Fruit fly (Drosophila melanogaster) whole organism, embryonic: Measurements from ENCODE around the gene Fst.

ENCODE experiments used
- ATbp ChIP-seq: fragments of 200-800 bp; sonication (Bioruptor generic); optimal IDR thresholded peaks from 2 replicates; lab custom pipeline; 2017; ENCODE audit warnings: missing biosample characterization, mild to moderate bottlenecking, missing genetic modification characterization, missing genetic modification reagents
- B-H1 ChIP-seq: fragments of 200-800 bp; sonication (Bioruptor generic); IDR thresholded peaks from 3 replicates; pipeline ENCODE4 v1.3.6; 2022; ENCODE audit warnings: missing biosample characterization, missing genetic modification characterization
- BEAF-32 ChIP-seq: fragments of 200-800 bp; sonication (Bioruptor generic); optimal IDR thresholded peaks from 3 replicates; lab custom pipeline; 2017; ENCODE audit warnings: missing biosample characterization, missing genetic modification characterization, mild to moderate bottlenecking, moderate library complexity, missing genetic modification reagents
- C15 ChIP-seq: fragments of 200-800 bp; sonication (Bioruptor generic); IDR thresholded peaks from 3 replicates; pipeline ENCODE4 v1.3.6; 2022; ENCODE audit warnings: missing biosample characterization, missing genetic modification characterization
- CG10267 ChIP-seq: fragments of 200-800 bp; sonication (Bioruptor generic); optimal IDR thresholded peaks from 2 replicates; lab custom pipeline; 2018; ENCODE audit warnings: missing biosample characterization, mild to moderate bottlenecking, missing genetic modification characterization, moderate library complexity
- CG11723 ChIP-seq: fragments of 200-800 bp; sonication (Bioruptor generic); optimal IDR thresholded peaks from 2 replicates; lab custom pipeline; 2017; ENCODE audit warnings: missing biosample characterization, mild to moderate bottlenecking, missing genetic modification characterization
- CG13287 ChIP-seq: fragments of 200-800 bp; sonication (Bioruptor generic); IDR thresholded peaks from 2 replicates; pipeline ENCODE4 v1.3.6; 2022; ENCODE audit warnings: missing biosample characterization, missing genetic modification characterization; ENCODE audit not compliant: partially characterized antibody
- CG13296 ChIP-seq: fragments of 200-800 bp; sonication (Bioruptor generic); optimal IDR thresholded peaks from 3 replicates; lab custom pipeline; 2018; ENCODE audit warnings: missing biosample characterization, mild to moderate bottlenecking, missing genetic modification characterization
- CG13424 ChIP-seq: fragments of 200-800 bp; sonication (Bioruptor generic); optimal IDR thresholded peaks from 2 replicates; lab custom pipeline; 2019; ENCODE audit warnings: missing biosample characterization, mild to moderate bottlenecking, missing genetic modification characterization, moderate library complexity
- CG14710 ChIP-seq: fragments of 200-800 bp; sonication (Bioruptor generic); optimal IDR thresholded peaks from 3 replicates; lab custom pipeline; 2019; ENCODE audit warnings: missing biosample characterization, mild to moderate bottlenecking, missing genetic modification characterization, moderate library complexity
- CG1603 ChIP-seq: fragments of 200-800 bp; sonication (Bioruptor generic); optimal IDR thresholded peaks from 2 replicates; lab custom pipeline; 2019; ENCODE audit warnings: missing biosample characterization, mild to moderate bottlenecking, missing genetic modification characterization, moderate library complexity
- CG2116 ChIP-seq: fragments of 200-800 bp; sonication (Bioruptor generic); optimal IDR thresholded peaks from 3 replicates; lab custom pipeline; 2018; ENCODE audit warnings: missing biosample characterization, mild to moderate bottlenecking, missing genetic modification characterization
- CG34376 ChIP-seq: fragments of 200-800 bp; sonication (Bioruptor generic); optimal IDR thresholded peaks from 2 replicates; lab custom pipeline; 2018; ENCODE audit warnings: missing biosample characterization, mild to moderate bottlenecking, missing genetic modification characterization
- CG8290 ChIP-seq, 3 experiments: fragments of 200-800 bp; sonication (Bioruptor generic); optimal IDR thresholded peaks; 2 replicates each; lab custom pipeline; 2016 to 2019; ENCODE audit warnings: missing biosample characterization in 3 of 3, missing genetic modification characterization in 3 of 3, mild to moderate bottlenecking in 2 of 3, moderate library complexity in 1 of 3
- CG9609 ChIP-seq: fragments of 200-800 bp; sonication (Bioruptor generic); optimal IDR thresholded peaks from 3 replicates; lab custom pipeline; 2016; ENCODE audit warnings: missing biosample characterization, missing genetic modification characterization
- Dip2 ChIP-seq: fragments of 200-800 bp; sonication (Bioruptor generic); IDR thresholded peaks from 2 replicates; pipeline ENCODE4 v1.3.6; 2022; ENCODE audit warnings: missing biosample characterization, missing genetic modification characterization
- Dp ChIP-seq: fragments of 200-800 bp; sonication (Bioruptor generic); optimal IDR thresholded peaks from 2 replicates; lab custom pipeline; 2018; ENCODE audit warnings: missing biosample characterization, mild to moderate bottlenecking, missing genetic modification characterization, moderate library complexity
- Dref ChIP-seq: fragments of 200-800 bp; sonication (Bioruptor generic); IDR thresholded peaks from 2 replicates; pipeline ENCODE4 v1.3.6; 2022; ENCODE audit warnings: missing biosample characterization, missing genetic modification characterization
- E2f2 ChIP-seq: fragments of 200-800 bp; sonication (Bioruptor generic); IDR thresholded peaks from 2 replicates; pipeline ENCODE4 v1.3.6; 2022; ENCODE audit warnings: missing biosample characterization, missing genetic modification characterization
- Ets97D ChIP-seq: fragments of 200-800 bp; sonication (Bioruptor generic); optimal IDR thresholded peaks from 3 replicates; lab custom pipeline; 2016; ENCODE audit warnings: missing biosample characterization, missing genetic modification characterization
- Lim3 ChIP-seq: fragments of 200-800 bp; sonication (Bioruptor generic); IDR thresholded peaks from 2 replicates; pipeline ENCODE4 v1.3.6; 2022; ENCODE audit warnings: missing biosample characterization, missing genetic modification characterization
- MESR4 ChIP-seq: fragments of 200-800 bp; sonication (Bioruptor generic); optimal IDR thresholded peaks from 2 replicates; lab custom pipeline; 2018; ENCODE audit warnings: missing biosample characterization, mild to moderate bottlenecking, missing genetic modification characterization, moderate library complexity
- Max ChIP-seq: fragments of 200-800 bp; sonication (Bioruptor generic); optimal IDR thresholded peaks from 2 replicates; lab custom pipeline; 2016; ENCODE audit warnings: missing biosample characterization, mild to moderate bottlenecking, missing genetic modification characterization
- Myb ChIP-seq: fragments of 200-800 bp; sonication (Bioruptor generic); optimal IDR thresholded peaks from 2 replicates; lab custom pipeline; 2016; ENCODE audit warnings: missing biosample characterization, missing genetic modification characterization
- NC2β ChIP-seq: fragments of 200-800 bp; sonication (Bioruptor generic); optimal IDR thresholded peaks from 2 replicates; lab custom pipeline; 2016; ENCODE audit warnings: missing biosample characterization, missing genetic modification characterization
- Nf-YB ChIP-seq: fragments of 200-800 bp; sonication (Bioruptor generic); optimal IDR thresholded peaks from 3 replicates; lab custom pipeline; 2019; ENCODE audit warnings: missing biosample characterization, mild to moderate bottlenecking, missing genetic modification characterization, moderate library complexity
- Nf-YC ChIP-seq: fragments of 200-800 bp; optimal IDR thresholded peaks from 3 replicates; lab custom pipeline; 2019; ENCODE audit warnings: missing biosample characterization, mild to moderate bottlenecking, missing genetic modification characterization, moderate library complexity
- Sry-δ ChIP-seq: fragments of 200-800 bp; sonication (Bioruptor generic); optimal IDR thresholded peaks from 2 replicates; lab custom pipeline; 2016; ENCODE audit warnings: missing biosample characterization, missing genetic modification characterization
- Tbp ChIP-seq: fragments of >200 bp; optimal IDR thresholded peaks from 2 replicates; lab custom pipeline; 2018; ENCODE audit warnings: missing biosample characterization, missing genetic modification characterization
- Xbp1 ChIP-seq: fragments of 200-800 bp; sonication (Bioruptor generic); optimal IDR thresholded peaks from 3 replicates; lab custom pipeline; 2016; ENCODE audit warnings: missing biosample characterization, mild to moderate bottlenecking, missing genetic modification characterization
- YL-1 ChIP-seq: fragments of 200-800 bp; sonication (Bioruptor generic); optimal IDR thresholded peaks from 3 replicates; lab custom pipeline; 2017; ENCODE audit warnings: missing biosample characterization, mild to moderate bottlenecking, missing genetic modification characterization
- ac ChIP-seq: fragments of 200-800 bp; sonication (Bioruptor generic); optimal IDR thresholded peaks from 3 replicates; lab custom pipeline; 2017; ENCODE audit warnings: missing biosample characterization, mild to moderate bottlenecking, missing genetic modification characterization
- amos ChIP-seq: fragments of 200-800 bp; sonication (Bioruptor generic); IDR thresholded peaks from 2 replicates; pipeline ENCODE4 v1.3.6; 2022; ENCODE audit warnings: missing biosample characterization, missing genetic modification characterization; ENCODE audit not compliant: partially characterized antibody
- ash1 ChIP-seq: fragments of 200-800 bp; sonication (Bioruptor generic); optimal IDR thresholded peaks from 2 replicates; lab custom pipeline; 2018; ENCODE audit warnings: missing biosample characterization, mild to moderate bottlenecking, missing genetic modification characterization
- bowl ChIP-seq: fragments of 200-800 bp; sonication (Bioruptor generic); IDR thresholded peaks from 2 replicates; pipeline ENCODE4 v1.3.6; 2022; ENCODE audit warnings: missing biosample characterization, missing genetic modification characterization
- crc ChIP-seq: fragments of 200-800 bp; sonication (Bioruptor generic); optimal IDR thresholded peaks from 2 replicates; lab custom pipeline; 2016; ENCODE audit warnings: missing biosample characterization, missing genetic modification characterization
- dmrt11E ChIP-seq: fragments of 200-800 bp; sonication (Bioruptor generic); optimal IDR thresholded peaks from 3 replicates; lab custom pipeline; 2018; ENCODE audit warnings: missing biosample characterization, mild to moderate bottlenecking, missing genetic modification characterization, moderate library complexity
- dysf ChIP-seq: fragments of 200-800 bp; sonication (Bioruptor generic); IDR thresholded peaks from 3 replicates; pipeline ENCODE4 v1.3.6; 2022; ENCODE audit warnings: missing biosample characterization, missing genetic modification characterization
- gfzf ChIP-seq: fragments of 200-800 bp; sonication (Bioruptor generic); optimal IDR thresholded peaks from 2 replicates; lab custom pipeline; 2016; ENCODE audit warnings: missing biosample characterization, mild to moderate bottlenecking, missing genetic modification characterization, moderate library complexity
- gro ChIP-seq: fragments of 200-800 bp; sonication (Bioruptor generic); optimal IDR thresholded peaks from 2 replicates; lab custom pipeline; 2016; ENCODE audit warnings: missing biosample characterization, missing genetic modification characterization
- lbe ChIP-seq: fragments of 200-800 bp; sonication (Bioruptor generic); optimal IDR thresholded peaks from 2 replicates; lab custom pipeline; 2016; ENCODE audit warnings: missing biosample characterization, mild to moderate bottlenecking, missing genetic modification characterization
- p53 ChIP-seq: fragments of 200-800 bp; sonication (Bioruptor generic); optimal IDR thresholded peaks from 2 replicates; lab custom pipeline; 2016; ENCODE audit warnings: missing biosample characterization, missing genetic modification characterization
- phol ChIP-seq: fragments of 200-800 bp; sonication (Bioruptor generic); optimal IDR thresholded peaks from 3 replicates; lab custom pipeline; 2018; ENCODE audit warnings: missing biosample characterization, mild to moderate bottlenecking, missing genetic modification characterization, moderate library complexity
- pzg ChIP-seq: fragments of 200-800 bp; sonication (Bioruptor generic); optimal IDR thresholded peaks from 3 replicates; lab custom pipeline; 2018; ENCODE audit warnings: missing biosample characterization, mild to moderate bottlenecking, missing genetic modification characterization, moderate library complexity
- sd ChIP-seq: fragments of 200-800 bp; sonication (Bioruptor generic); optimal IDR thresholded peaks from 3 replicates; lab custom pipeline; 2018; ENCODE audit warnings: missing biosample characterization, mild to moderate bottlenecking, missing genetic modification characterization, moderate library complexity
- stwl ChIP-seq: fragments of 200-800 bp; sonication (Bioruptor generic); optimal IDR thresholded peaks from 3 replicates; lab custom pipeline; 2018; ENCODE audit warnings: missing biosample characterization, mild to moderate bottlenecking, missing genetic modification characterization, moderate library complexity
- tll ChIP-seq, 2 experiments: fragments of 200-800 bp in 1 of 2; fragments of >200 bp in 1 of 2; sonication (Bioruptor generic) in 1 of 2; optimal IDR thresholded peaks; 2 replicates each; lab custom pipeline; 2017 to 2019; ENCODE audit warnings: missing biosample characterization in 2 of 2, missing genetic modification characterization in 2 of 2, mild to moderate bottlenecking in 1 of 2, moderate library complexity in 1 of 2

Gene Fst

dm6 chr3R:9630053-9630632 lies 15.8 kb downstream of the Fst start (continued):
- TF ChIP-seq sd: peak; percentile 71
- no peak for TF ChIP-seq ash1 (GFP tag; lab: Kevin White, UChicago)

dm6 chr3R:9628607-9629006 lies 17.3 kb downstream of the Fst start:
- TF ChIP-seq Sry-δ (GFP tag; lab: Kevin White, UChicago) (peak; percentile 8), CG11723 (no peak), crc (no peak), tll (GFP tag; optimal IDR thresholded peaks at IDR 0.05; lab: Kevin White, UChicago) (peak in 1 of 2 experiments; percentile 3), Xbp1 (GFP tag; lab: Kevin White, UChicago) (peak; percentile 24), Nf-YC (peak; percentile 57), Dip2 (no peak), pzg (GFP tag; lab: Kevin White, UChicago) (peak; percentile 57), CG34376 (peak; percentile 23), YL-1 (GFP tag; lab: Kevin White, UChicago) (peak; percentile 80), dysf (GFP tag; lab: Robert Waterston, UW) (no peak), CG2116 (GFP tag; lab: Kevin White, UChicago) (peak; percentile 32), B-H1 (GFP tag; lab: Robert Waterston, UW) (no peak), Dp (GFP tag; lab: Kevin White, UChicago) (peak; percentile 61), CG1603 (peak; percentile 56), lbe (GFP tag; lab: Kevin White, UChicago) (peak; percentile 33), E2f2 (peak; percentile 76), C15 (no peak), Ets97D (GFP tag; lab: Kevin White, UChicago) (peak; percentile 29), CG14710 (tag; lab: Kevin White, UChicago) (peak; percentile 59), Lim3 (GFP tag; lab: Robert Waterston, UW) (no peak), amos (peak; percentile 67; the same call in 1 of the 2 replicates), gfzf (peak; percentile 8), Dref (GFP tag; lab: Robert Waterston, UW) (peak; percentile 40; the same call in 1 of the 2 replicates), NC2β (no peak), phol (tag; lab: Kevin White, UChicago) (peak; percentile 76), CG9609 (no peak), MESR4 (peak; percentile 8), stwl (tag; lab: Kevin White, UChicago) (peak; percentile 59), CG13424 (tag; lab: Kevin White, UChicago) (no peak), ac (GFP tag; lab: Kevin White, UChicago) (no peak), p53 (GFP tag; lab: Kevin White, UChicago) (no peak), gro (GFP tag; lab: Kevin White, UChicago) (peak; percentile 4), bowl (GFP tag; lab: Robert Waterston, UW) (no peak), Myb (GFP tag; lab: Kevin White, UChicago) (peak; percentile 48), Max (GFP tag; lab: Kevin White, UChicago) (peak; percentile 63), Nf-YB (GFP tag; lab: Kevin White, UChicago) (peak; percentile 9), CG13287 (GFP tag; lab: Robert Waterston, UW) (peak; percentile 74), ATbp (no peak), CG8290 (GFP tag; optimal IDR thresholded peaks at IDR 0.05; lab: Kevin White, UChicago) (no peak), CG8290 (tag; optimal IDR thresholded peaks at IDR 0.05; lab: Kevin White, UChicago) (peak in 1 of 2 experiments; percentile 13), CG13296 (GFP tag; lab: Kevin White, UChicago) (no peak), CG10267 (tag; lab: Kevin White, UChicago) (peak; percentile 3), BEAF-32 (GFP tag; lab: Kevin White, UChicago) (peak; percentile 65), dmrt11E (tag; lab: Kevin White, UChicago) (no peak), Tbp (GFP tag; lab: Kevin White, UChicago) (peak; percentile 33)
